Fruit fly (Drosophila melanogaster): Measurements from ENCODE around the gene ome.

Gene ome

dm6 chr3L:14755046-14755643 lies 82.5 kb downstream of the ome start (continued):
- TF ChIP-seq CG32772 (GFP tag; IDR thresholded peaks at IDR 0.05) (peak; percentile 86), odd (GFP tag; optimal IDR thresholded peaks at IDR 0.05) (no peak), CG1832 (GFP tag; optimal IDR thresholded peaks at IDR 0.05) (peak; percentile 78), CG18262 (tag; optimal IDR thresholded peaks at IDR 0.05) (no peak), sens (GFP tag) (peak; percentile 85), Sox102F (GFP tag; optimal IDR thresholded peaks at IDR 0.05) (no peak), CG17912 (GFP tag; optimal IDR thresholded peaks at IDR 0.05) (no peak), az2 (GFP tag; optimal IDR thresholded peaks at IDR 0.05) (no peak), CG2875 (GFP tag; optimal IDR thresholded peaks at IDR 0.05) (no peak), CHES-1-like (GFP tag; optimal IDR thresholded peaks at IDR 0.05) (no peak), Hmx (GFP tag; optimal IDR thresholded peaks at IDR 0.05) (no peak), phol (tag; optimal IDR thresholded peaks at IDR 0.05) (no peak), Dll (GFP tag; IDR thresholded peaks at IDR 0.05; ENCODE audit: partially characterized antibody) (peak; percentile 61), CG10147 (GFP tag; optimal IDR thresholded peaks at IDR 0.05) (no peak), CG12104 (GFP tag; optimal IDR thresholded peaks at IDR 0.05) (no peak), pita (GFP tag; optimal IDR thresholded peaks at IDR 0.05) (no peak), grn (GFP tag; optimal IDR thresholded peaks at IDR 0.05) (no peak), Eip74EF (GFP tag; optimal IDR thresholded peaks at IDR 0.05) (no peak), B-H1 (GFP tag; IDR thresholded peaks at IDR 0.05) (no peak), sna (GFP tag; IDR thresholded peaks at IDR 0.05; ENCODE audit: partially characterized antibody) (peak; percentile 75; the same call in 1 of the 2 replicates), CG34422 (GFP tag; IDR thresholded peaks at IDR 0.05) (peak; percentile 60; the same call in 1 of the 3 replicates), ash1 (GFP tag; optimal IDR thresholded peaks at IDR 0.05) (no peak), gcm (GFP tag; optimal IDR thresholded peaks at IDR 0.05) (no peak), CG11247 (GFP tag; IDR thresholded peaks at IDR 0.05) (no peak), CG12391 (tag; optimal IDR thresholded peaks at IDR 0.05) (no peak), CG6175 (GFP tag; IDR thresholded peaks at IDR 0.05) (no peak), nau (GFP tag; optimal IDR thresholded peaks at IDR 0.05) (no peak), Xrp1 (GFP tag; IDR thresholded peaks at IDR 0.05) (no peak), CG7372 (GFP tag; IDR thresholded peaks at IDR 0.05) (no peak), Ptx1 (GFP tag; IDR thresholded peaks at IDR 0.05) (no peak), CG11696 (GFP tag; IDR thresholded peaks at IDR 0.05) (no peak), ara (GFP tag; IDR thresholded peaks at IDR 0.05) (no peak), vnd (GFP tag; IDR thresholded peaks at IDR 0.05; ENCODE audit: partially characterized antibody) (no peak), Atf-2 (GFP tag; optimal IDR thresholded peaks at IDR 0.05) (no peak), kni (GFP tag; optimal IDR thresholded peaks at IDR 0.05) (peak; percentile 99), CG12236 (GFP tag; optimal IDR thresholded peaks at IDR 0.05) (no peak), Awh (GFP tag; IDR thresholded peaks at IDR 0.05) (no peak), CG15479 (GFP tag; optimal IDR thresholded peaks at IDR 0.05) (no peak), Doc3 (GFP tag; IDR thresholded peaks at IDR 0.05; ENCODE audit: partially characterized antibody) (0 out of 3 replicates have a peak, but pooled peaks have one; percentile 46), CoRest (tag; optimal IDR thresholded peaks at IDR 0.05) (no peak), CG33213 (GFP tag; optimal IDR thresholded peaks at IDR 0.05) (no peak), jing (GFP tag; optimal IDR thresholded peaks at IDR 0.05) (no peak), CG6254 (GFP tag; optimal IDR thresholded peaks at IDR 0.05) (no peak), onecut (GFP tag; IDR thresholded peaks at IDR 0.05) (peak; percentile 99), Hsf (GFP tag; optimal IDR thresholded peaks at IDR 0.05) (no peak), crol (GFP tag; IDR thresholded peaks at IDR 0.05) (peak; percentile 90), twi (tag; optimal IDR thresholded peaks at IDR 0.05) (peak; percentile 72), BtbVII (GFP tag; optimal IDR thresholded peaks at IDR 0.05) (no peak), Sox100B (GFP tag; optimal IDR thresholded peaks at IDR 0.05) (no peak), yki (optimal IDR thresholded peaks at IDR 0.05) (peak; percentile 89), scrt (GFP tag; optimal IDR thresholded peaks at IDR 0.05) (peak; percentile 61)

All from whole organism, embryonic.